Worm (Caenorhabditis elegans) whole organism, L4 larva: ENCODE measurements around the gene aakg-1.

Experiments
- F49E8.2 ChIP-seq: sonication (generic microtip); optimal IDR thresholded peaks from 2 replicates; lab custom pipeline; 2016; ENCODE audit warnings: missing compliant biosample characterization, mild to moderate bottlenecking, missing genetic modification characterization, borderline replicate concordance
- Y105C5A.15 ChIP-seq: fragments of 200-800 bp; sonication (Bioruptor generic); IDR thresholded peaks from 2 replicates; pipeline ENCODE4 v1.3.6; 2022; ENCODE audit warnings: missing genetic modification characterization, missing compliant biosample characterization
- Y48G9A.11 ChIP-seq: fragments of 200-800 bp; sonication (Bioruptor generic); IDR thresholded peaks from 2 replicates; pipeline ENCODE4 v1.3.6; 2022; ENCODE audit warnings: missing genetic modification reagents, missing genetic modification characterization, missing compliant biosample characterization
- aha-1 ChIP-seq: fragments of 150-350 bp; peaks from one replicate; lab custom pipeline; 2014; ENCODE audit warnings: missing biosample characterization, missing genetic modification characterization
- ces-1 ChIP-seq: fragments of 150-350 bp; sonication (generic microtip); optimal IDR thresholded peaks from 4 replicates; lab custom pipeline; 2014; ENCODE audit warnings: missing biosample characterization, missing genetic modification reagents, missing genetic modification characterization
- daf-19 ChIP-seq: fragments of 200-800 bp; sonication (Bioruptor generic); conservative IDR thresholded peaks from 2 replicates; pipeline ENCODE4 v1.3.6; 2022; ENCODE audit warnings: missing genetic modification characterization, missing compliant biosample characterization
- dmd-6 ChIP-seq: fragments of 200-800 bp; sonication (Bioruptor generic); IDR thresholded peaks from 2 replicates; pipeline ENCODE4 v1.3.6; 2022; ENCODE audit warnings: missing genetic modification reagents, missing genetic modification characterization, missing compliant biosample characterization
- hif-1 ChIP-seq, 2 experiments: sonication (generic microtip); optimal IDR thresholded peaks; 2 replicates each; lab custom pipeline; 2016 to 2017; ENCODE audit warnings: missing compliant biosample characterization in 2 of 2, missing genetic modification characterization in 2 of 2, missing genetic modification reagents in 2 of 2, missing genotype in 2 of 2, mild to moderate bottlenecking in 1 of 2
- lir-3 ChIP-seq: sonication (generic microtip); optimal IDR thresholded peaks from 2 replicates; lab custom pipeline; 2016; ENCODE audit warnings: mild to moderate bottlenecking, missing genetic modification characterization, missing compliant biosample characterization
- nhr-48 ChIP-seq: sonication (generic microtip); optimal IDR thresholded peaks from 2 replicates; lab custom pipeline; 2016; ENCODE audit warnings: mild to moderate bottlenecking, missing genetic modification characterization, missing compliant biosample characterization
- nhr-77 ChIP-seq: fragments of 150-350 bp; optimal IDR thresholded peaks from 2 replicates; lab custom pipeline; 2014; ENCODE audit warnings: missing biosample characterization, missing genetic modification characterization
- php-3 ChIP-seq: fragments of 200-800 bp; sonication (Bioruptor generic); IDR thresholded peaks from 2 replicates; pipeline ENCODE4 v1.3.6; 2022; ENCODE audit warnings: missing genetic modification reagents, missing genetic modification characterization, missing compliant biosample characterization
- snpc-4 ChIP-seq: fragments of 150-350 bp; optimal IDR thresholded peaks from 2 replicates; lab custom pipeline; 2014; ENCODE audit warnings: missing biosample characterization, missing genetic modification characterization
- spr-3 ChIP-seq: fragments of 200-800 bp; sonication (Bioruptor generic); optimal IDR thresholded peaks from 2 replicates; lab custom pipeline; 2018; ENCODE audit warnings: mild to moderate bottlenecking, missing genetic modification characterization, missing compliant biosample characterization
- unc-62 ChIP-seq, 3 experiments: fragments of 150-350 bp in 1 of 3; sonication (generic microtip); optimal IDR thresholded peaks in 2 of 3; peaks in 1 of 3; 1 replicate in 1 of 3; 2 replicates in 2 of 3; lab custom pipeline; 2014 to 2017; ENCODE audit warnings: missing biosample characterization in 3 of 3, missing genetic modification characterization in 3 of 3, missing genetic modification reagents in 3 of 3, missing genotype in 1 of 3
- vab-7 ChIP-seq: fragments of 200-800 bp; sonication (Bioruptor generic); IDR thresholded peaks from 2 replicates; pipeline ENCODE4 v1.3.6; 2022; ENCODE audit warnings: missing genetic modification reagents, missing genetic modification characterization, missing compliant biosample characterization

Gene aakg-1

ce11 chrIII:12491984-12492383, 83.2 kb downstream of the aakg-1 start, which contains the start of gene Y49E10.25:
TSS of gene Y49E10.25 (minus strand) at chrIII:12492084.
- TF ChIP-seq nhr-77 = no peak
- TF ChIP-seq F49E8.2 = no peak
- TF ChIP-seq aha-1 = no peak
- no peak for TF ChIP-seq lir-3
- no peak for TF ChIP-seq Y48G9A.11
- no peak for TF ChIP-seq unc-62 (GFP tag; optimal IDR thresholded peaks at IDR 0.05 in 1 of 2; lab: Kevin White, UChicago)
- TF ChIP-seq unc-62 (tag; optimal IDR thresholded peaks at IDR 0.05; lab: Kevin White, UChicago) = no peak
- no peak for TF ChIP-seq nhr-48 (tag; lab: Kevin White, UChicago)
- no peak for TF ChIP-seq php-3 (GFP tag; lab: Robert Waterston, UW)
- no peak for TF ChIP-seq hif-1 (tag; optimal IDR thresholded peaks at IDR 0.05; lab: Kevin White, UChicago)
- no peak for TF ChIP-seq Y105C5A.15 (GFP tag; lab: Robert Waterston, UW)
- no peak for TF ChIP-seq spr-3 (GFP tag; lab: Kevin White, UChicago)
- TF ChIP-seq dmd-6 (GFP tag; lab: Robert Waterston, UW) = no peak
- TF ChIP-seq snpc-4 (tag; lab: Kevin White, UChicago) = no peak
- TF ChIP-seq daf-19 (GFP tag; lab: Robert Waterston, UW) = no peak
- TF ChIP-seq ces-1 (GFP tag; lab: Kevin White, UChicago) = no peak
- TF ChIP-seq vab-7 (GFP tag; lab: Robert Waterston, UW) = no peak
